Fruit fly (Drosophila melanogaster) whole organism, pupa: ENCODE data around the gene Aladin.

ENCODE experiments used
- CG13204 ChIP-seq: fragments of 200-800 bp; sonication (Bioruptor generic); optimal IDR thresholded peaks from 2 replicates; lab custom pipeline; 2018; ENCODE audit warnings: missing biosample characterization, mild to moderate bottlenecking, missing genetic modification characterization, moderate library complexity
- CG14655 ChIP-seq: fragments of 200-800 bp; sonication (Bioruptor generic); optimal IDR thresholded peaks from 3 replicates; lab custom pipeline; 2017; ENCODE audit warnings: mild to moderate bottlenecking, missing biosample characterization, missing genetic modification reagents, missing genetic modification characterization
- CG17806 ChIP-seq: fragments of 200-800 bp; sonication (Bioruptor generic); optimal IDR thresholded peaks from 2 replicates; lab custom pipeline; 2018; ENCODE audit warnings: missing biosample characterization, mild to moderate bottlenecking, missing genetic modification characterization, moderate library complexity
- CG4496 ChIP-seq: fragments of 200-800 bp; sonication (Bioruptor generic); IDR thresholded peaks from 3 replicates; pipeline ENCODE4 v1.3.6; 2022; ENCODE audit warnings: missing biosample characterization, missing genetic modification characterization
- CG8159 ChIP-seq: fragments of 200-800 bp; sonication (Bioruptor generic); optimal IDR thresholded peaks from 3 replicates; lab custom pipeline; 2018; ENCODE audit warnings: missing biosample characterization, mild to moderate bottlenecking, missing genetic modification characterization, moderate library complexity
- Pif1B ChIP-seq: fragments of 200-800 bp; sonication (Bioruptor generic); optimal IDR thresholded peaks from 3 replicates; lab custom pipeline; 2016; ENCODE audit warnings: missing biosample characterization, missing genetic modification characterization

DNA sequence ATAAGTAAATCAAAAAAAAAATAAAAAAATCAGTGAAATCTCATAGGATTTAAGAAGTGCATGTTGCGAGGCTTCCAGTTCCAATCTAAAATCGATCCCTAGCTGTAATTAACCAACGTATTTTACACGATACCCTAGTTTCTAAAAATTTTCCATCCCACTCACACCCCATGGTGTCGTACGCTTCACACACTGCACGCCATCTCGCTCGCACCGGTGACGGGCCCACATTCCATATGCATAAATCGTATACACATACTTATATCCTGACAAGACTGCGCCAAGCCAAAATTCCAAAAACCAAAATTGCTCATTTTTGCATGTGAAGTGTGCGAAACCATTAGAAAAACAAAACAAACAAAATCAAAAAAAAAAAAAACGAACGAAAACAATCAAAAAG, 18.2 kb upstream of the Aladin start:
- TF ChIP-seq CG8159 (no peak), CG13204 (no peak), CG4496 (GFP tag; lab: Robert Waterston, UW) (no peak), Pif1B (GFP tag; lab: Kevin White, UChicago) (no peak), CG17806 (tag; lab: Kevin White, UChicago) (no peak), CG14655 (GFP tag; lab: Kevin White, UChicago) (no peak)
